Fruit fly (Drosophila melanogaster): ENCODE data around the gene nAChRbeta2.

The nAChRbeta2 gene

dm6 chr3R:24556554-24556953, 41.6 kb upstream of the nAChRbeta2 start (continued):
- peak; percentile 35; the same call in 1 of the 2 replicates for TF ChIP-seq ato (GFP tag; IDR thresholded peaks at IDR 0.05; ENCODE audit: partially characterized antibody)
- TF ChIP-seq CG33213 (GFP tag; optimal IDR thresholded peaks at IDR 0.05): no peak
- TF ChIP-seq unpg (GFP tag; optimal IDR thresholded peaks at IDR 0.05): no peak
- TF ChIP-seq Blimp-1 (GFP tag; optimal IDR thresholded peaks at IDR 0.05): no peak
- TF ChIP-seq CG7963 (GFP tag; IDR thresholded peaks at IDR 0.05; ENCODE audit: partially characterized antibody): peak; percentile 33; the same call in 1 of the 3 replicates

- TF ChIP-seq Dref (GFP tag; IDR thresholded peaks at IDR 0.05) (no peak), CG17612 (GFP tag; IDR thresholded peaks at IDR 0.05) (no peak), Oaz (GFP tag; IDR thresholded peaks at IDR 0.05) (no peak), Ets97D (GFP tag; optimal IDR thresholded peaks at IDR 0.05) (no peak), CG5953 (GFP tag; IDR thresholded peaks at IDR 0.05) (no peak), Opbp (GFP tag; IDR thresholded peaks at IDR 0.05; ENCODE audit: partially characterized antibody) (peak; percentile 60; the same call in 2 of the 3 replicates), pita (GFP tag; optimal IDR thresholded peaks at IDR 0.05) (no peak), CG6854 (GFP tag; optimal IDR thresholded peaks at IDR 0.05) (no peak), sc (optimal IDR thresholded peaks at IDR 0.05) (no peak), sc (GFP tag; optimal IDR thresholded peaks at IDR 0.05) (no peak), nerfin-2 (GFP tag; IDR thresholded peaks at IDR 0.05; ENCODE audit: partially characterized antibody) (0 out of 2 replicates have a peak, but pooled peaks have one; percentile 24), CG9215 (GFP tag; IDR thresholded peaks at IDR 0.05) (no peak), kni (GFP tag; optimal IDR thresholded peaks at IDR 0.05) (peak; percentile 41), Adf1 (GFP tag; IDR thresholded peaks at IDR 0.05) (no peak), HLH4C (GFP tag; IDR thresholded peaks at IDR 0.05; ENCODE audit: partially characterized antibody) (peak; percentile 27; the same call in 1 of the 3 replicates), lmd (GFP tag; IDR thresholded peaks at IDR 0.05) (no peak), Tbp (GFP tag; optimal IDR thresholded peaks at IDR 0.05) (peak; percentile 11), HmgD (GFP tag; optimal IDR thresholded peaks at IDR 0.05) (no peak), CG1024 (GFP tag; IDR thresholded peaks at IDR 0.05) (no peak), CG12299 (tag; optimal IDR thresholded peaks at IDR 0.05) (no peak), bigmax (GFP tag; optimal IDR thresholded peaks at IDR 0.05) (no peak), CG7928 (GFP tag; optimal IDR thresholded peaks at IDR 0.05) (no peak), CG18619 (GFP tag; optimal IDR thresholded peaks at IDR 0.05) (no peak), hb (GFP tag; IDR thresholded peaks at IDR 0.05; ENCODE audit: partially characterized antibody) (0 out of 3 replicates have a peak, but pooled peaks have one; percentile 40), Scr (GFP tag; IDR thresholded peaks at IDR 0.05; ENCODE audit: partially characterized antibody) (peak; percentile 12; the same call in 1 of the 2 replicates), Eip74EF (GFP tag; optimal IDR thresholded peaks at IDR 0.05) (no peak), CG7987 (GFP tag; optimal IDR thresholded peaks at IDR 0.05) (no peak), CG14710 (tag; optimal IDR thresholded peaks at IDR 0.05) (no peak), ci (GFP tag; IDR thresholded peaks at IDR 0.05) (no peak), zfh1 (GFP tag; IDR thresholded peaks at IDR 0.05) (0 out of 3 replicates have a peak, but pooled peaks have one; percentile 4), CG7271 (tag; optimal IDR thresholded peaks at IDR 0.05) (no peak), CG31441 (GFP tag; IDR thresholded peaks at IDR 0.05) (no peak), Mad (GFP tag; optimal IDR thresholded peaks at IDR 0.05) (no peak), CG14860 (GFP tag; IDR thresholded peaks at IDR 0.05; ENCODE audit: partially characterized antibody) (peak; percentile 61; the same call in 2 of the 3 replicates), nerfin-1 (tag; optimal IDR thresholded peaks at IDR 0.05) (peak; percentile 34), cad (GFP tag; optimal IDR thresholded peaks at IDR 0.05) (no peak), chinmo (GFP tag; IDR thresholded peaks at IDR 0.05; ENCODE audit: partially characterized antibody) (no peak), Nf-YB (GFP tag; optimal IDR thresholded peaks at IDR 0.05) (no peak), eve (GFP tag; optimal IDR thresholded peaks at IDR 0.05) (no peak), pum (GFP tag; optimal IDR thresholded peaks at IDR 0.05) (no peak), da (GFP tag; optimal IDR thresholded peaks at IDR 0.05) (no peak), CG15479 (GFP tag; optimal IDR thresholded peaks at IDR 0.05) (peak; percentile 17), psq (GFP tag; optimal IDR thresholded peaks at IDR 0.05) (no peak)
Measured at dm6 chr3R:24555932-24556331, 41.0 kb upstream of the nAChRbeta2 start.
